Worm (Caenorhabditis elegans) whole organism, midembryonic: ENCODE data around the gene fce-2.

Experiments
- T22C8.4 ChIP-seq: fragments of 200-800 bp; sonication (Bioruptor generic); IDR thresholded peaks from 2 replicates; pipeline ENCODE4 v1.3.6; 2022; ENCODE audit warnings: missing genetic modification characterization, missing compliant biosample characterization
- cog-1 ChIP-seq: sonication (generic microtip); optimal IDR thresholded peaks from 2 replicates; lab custom pipeline; 2016; ENCODE audit warnings: missing genetic modification characterization, missing compliant biosample characterization
- flt-1 ChIP-seq: fragments of 200-800 bp; sonication (Bioruptor generic); IDR thresholded peaks from 2 replicates; pipeline ENCODE4 v1.3.6; 2022; ENCODE audit warnings: missing genetic modification characterization, missing compliant biosample characterization
- klf-2 ChIP-seq: fragments of 200-800 bp; sonication (Bioruptor generic); conservative IDR thresholded peaks from 2 replicates; pipeline ENCODE4 v1.3.6; 2022; ENCODE audit warnings: missing genetic modification reagents, missing genetic modification characterization, missing compliant biosample characterization
- med-1 ChIP-seq: sonication (generic microtip); optimal IDR thresholded peaks from 2 replicates; lab custom pipeline; 2017; ENCODE audit warnings: missing genetic modification characterization, mild to moderate bottlenecking, missing compliant biosample characterization, antibody characterized with exemption, missing genetic modification reagents; ENCODE audit not compliant: insufficient read depth
- ref-1 ChIP-seq: fragments of 200-800 bp; sonication (Bioruptor generic); conservative IDR thresholded peaks from 2 replicates; pipeline ENCODE4 v1.3.6; 2022; ENCODE audit warnings: missing genetic modification reagents, missing genetic modification characterization, missing compliant biosample characterization
- tab-1 ChIP-seq: fragments of 200-800 bp; sonication (Bioruptor generic); IDR thresholded peaks from 2 replicates; pipeline ENCODE4 v1.3.6; 2022; ENCODE audit warnings: missing genetic modification characterization, missing compliant biosample characterization
- ztf-23 ChIP-seq: fragments of 200-800 bp; sonication (Bioruptor generic); IDR thresholded peaks from 2 replicates; pipeline ENCODE4 v1.3.6; 2022; ENCODE audit warnings: missing genetic modification reagents, missing genetic modification characterization, missing compliant biosample characterization
- ztf-29 ChIP-seq: fragments of 200-800 bp; sonication (Bioruptor generic); IDR thresholded peaks from 2 replicates; pipeline ENCODE4 v1.3.6; 2022; ENCODE audit warnings: missing genetic modification reagents, missing genetic modification characterization, missing compliant biosample characterization

fce-2 gene

DNA sequence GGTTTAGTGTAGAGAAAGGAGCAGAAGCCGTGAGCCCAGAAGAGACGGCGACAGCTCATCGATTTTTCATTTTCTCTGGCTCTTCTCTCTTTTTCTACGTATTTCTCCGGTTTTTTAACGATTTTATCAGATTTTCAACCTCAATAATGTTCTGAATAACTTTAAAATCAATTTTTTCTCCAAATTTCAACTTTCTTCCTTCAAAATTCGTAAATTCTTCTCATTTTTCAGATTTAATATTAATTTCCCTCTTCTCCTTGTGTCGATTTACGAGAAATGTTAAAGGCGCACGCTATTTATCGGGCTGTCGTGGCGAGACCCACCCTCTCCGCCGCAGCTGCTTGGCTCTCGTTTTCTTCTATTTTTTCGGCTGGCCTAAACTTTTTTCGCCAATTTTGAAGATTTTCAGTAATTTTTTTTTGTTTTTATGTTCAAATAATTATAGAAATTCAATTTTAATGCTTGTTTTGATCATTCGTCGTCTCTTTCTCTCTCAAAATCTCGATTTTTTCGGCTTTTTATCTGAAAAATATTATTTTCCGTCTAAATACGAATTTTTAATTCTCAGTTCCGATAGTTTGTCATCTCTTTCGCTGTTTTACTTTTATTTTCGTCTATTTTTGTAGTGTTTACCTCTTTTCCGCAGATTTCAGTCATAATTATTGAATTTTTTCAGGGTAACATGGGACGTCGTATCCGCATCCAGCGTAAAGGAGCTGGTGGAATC, 54.1 kb downstream of the fce-2 start, which contains the start of the genes calf-1 and rpl-2:
Gene calf-1 (minus strand): TSS at position 77 of the 727 bp plus-strand sequence.
Gene rpl-2 (plus strand): TSS at position 677 of the 727 bp plus-strand sequence.
- TF ChIP-seq cog-1 (tag; lab: Kevin White, UChicago) (no peak), T22C8.4 (GFP tag; lab: Robert Waterston, UW) (no peak), ztf-29 (GFP tag; lab: Robert Waterston, UW) (no peak), flt-1 (no peak), tab-1 (no peak), ztf-23 (no peak), klf-2 (no peak), med-1 (GFP tag; lab: Kevin White, UChicago) (no peak), ref-1 (GFP tag; lab: Robert Waterston, UW) (no peak)

DNA sequence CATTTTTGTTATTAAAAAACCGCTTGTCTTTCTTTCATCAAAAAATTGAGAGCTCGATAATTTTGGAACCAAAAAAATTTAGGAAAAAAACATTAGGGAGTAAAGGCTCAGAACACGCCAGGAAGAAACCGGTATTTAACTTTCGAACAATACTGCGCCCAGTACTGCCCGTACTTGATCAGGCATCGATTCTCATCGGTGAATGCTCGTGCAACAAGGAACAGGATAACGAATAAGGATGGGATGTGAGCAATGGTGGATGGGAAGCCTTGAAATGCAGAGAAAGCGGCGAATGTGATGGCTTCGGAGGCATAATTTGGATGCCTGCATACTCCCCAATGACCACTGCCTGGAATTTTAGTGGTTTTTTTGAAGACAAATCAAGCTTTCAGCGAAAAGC, 55.7 kb downstream of the fce-2 start:
- TF ChIP-seq ztf-23, result no peak
- TF ChIP-seq T22C8.4 (GFP tag; lab: Robert Waterston, UW), result no peak
- TF ChIP-seq cog-1 (tag; lab: Kevin White, UChicago), result no peak
- TF ChIP-seq klf-2, result no peak
- TF ChIP-seq ref-1 (GFP tag; lab: Robert Waterston, UW), result no peak
- no peak for TF ChIP-seq tab-1
- no peak for TF ChIP-seq flt-1
